Worm (Caenorhabditis elegans) whole organism, L4/young adult: ENCODE results near the gene D1086.19.

ENCODE experiments used
- W03F9.2 ChIP-seq: fragments of 150-350 bp; optimal IDR thresholded peaks from 2 replicates; lab custom pipeline; 2014; ENCODE audit warnings: missing biosample characterization, missing genetic modification characterization
- him-1 ChIP-seq: sonication (generic microtip); optimal IDR thresholded peaks from 2 replicates; lab custom pipeline; 2016; ENCODE audit warnings: missing genotype, missing genetic modification reagents, missing genetic modification characterization, missing compliant biosample characterization

DNA sequence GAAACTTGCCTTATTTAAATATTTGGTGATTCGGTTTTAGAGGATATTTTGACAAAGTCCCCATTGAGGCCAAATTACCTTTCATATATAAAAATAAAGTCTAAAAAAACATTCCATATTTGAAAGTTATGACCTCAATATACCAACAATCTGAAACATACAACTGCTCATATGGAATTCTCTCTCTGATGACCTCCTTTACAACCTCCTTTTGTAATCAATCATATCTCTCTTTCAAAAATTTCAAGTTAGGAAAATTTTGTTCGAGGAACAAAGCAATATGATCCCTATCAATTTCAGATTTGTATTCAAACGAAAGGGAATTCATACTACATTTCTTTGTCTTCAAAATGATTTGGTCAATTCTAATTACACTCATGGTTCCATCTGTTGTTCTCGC is 8.7 kb upstream of the D1086.19 start, which contains the start of gene D1086.6:
- TF ChIP-seq W03F9.2 (tag; lab: Kevin White, UChicago) (no peak), him-1 (no peak)
